Worm (Caenorhabditis elegans) whole organism, L3 larva: ENCODE results near the gene ptr-8.
"Not testable (repeated sequence)": the region's sequence is repeated elsewhere in the genome, so short reads cannot be mapped to it uniquely, and the experiment has no call there.

Experiments used
- ZK546.5 ChIP-seq: sonication (generic microtip); optimal IDR thresholded peaks from 2 replicates; lab custom pipeline; 2017; ENCODE audit warnings: missing biosample characterization, missing genetic modification characterization
- ceh-9 ChIP-seq: sonication (generic microtip); optimal IDR thresholded peaks from 2 replicates; lab custom pipeline; 2018; ENCODE audit warnings: missing biosample characterization, missing genetic modification characterization
- nhr-25 ChIP-seq: sonication (generic microtip); optimal IDR thresholded peaks from 2 replicates; lab custom pipeline; 2017; ENCODE audit warnings: missing biosample characterization, missing genetic modification characterization
- nhr-76 ChIP-seq: fragments of 150-350 bp; sonication (generic microtip); optimal IDR thresholded peaks from 5 replicates; lab custom pipeline; 2014; ENCODE audit warnings: missing biosample characterization, missing genetic modification characterization
- zag-1 ChIP-seq: fragments of 150-350 bp; optimal IDR thresholded peaks from 2 replicates; lab custom pipeline; 2014; ENCODE audit warnings: missing biosample characterization, missing genetic modification characterization

Gene ptr-8

DNA sequence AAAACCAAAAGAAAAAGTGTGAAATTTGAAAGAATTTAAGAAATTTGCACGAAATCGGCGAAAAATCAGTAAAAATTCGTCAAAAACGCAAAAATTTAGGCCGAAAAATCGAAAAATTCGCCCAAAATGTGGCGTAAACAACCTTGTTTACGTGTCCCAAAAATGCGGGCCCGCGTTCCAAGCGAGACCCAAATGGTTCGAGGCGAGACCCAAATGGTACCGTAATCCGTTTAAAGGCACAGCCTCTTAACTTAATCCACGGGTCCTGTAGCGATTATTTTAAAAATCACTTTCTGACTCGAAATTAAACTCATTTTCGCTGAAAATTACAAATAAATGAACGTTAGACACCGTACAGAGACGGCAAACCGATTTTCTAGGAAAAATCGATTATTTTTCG is 46.3 kb downstream of the ptr-8 start:
- TF ChIP-seq ZK546.5 (tag; lab: Kevin White, UChicago): no peak
- no peak for TF ChIP-seq nhr-25 (tag; lab: Kevin White, UChicago)
- TF ChIP-seq, all 47 proteins: peak for 0

DNA sequence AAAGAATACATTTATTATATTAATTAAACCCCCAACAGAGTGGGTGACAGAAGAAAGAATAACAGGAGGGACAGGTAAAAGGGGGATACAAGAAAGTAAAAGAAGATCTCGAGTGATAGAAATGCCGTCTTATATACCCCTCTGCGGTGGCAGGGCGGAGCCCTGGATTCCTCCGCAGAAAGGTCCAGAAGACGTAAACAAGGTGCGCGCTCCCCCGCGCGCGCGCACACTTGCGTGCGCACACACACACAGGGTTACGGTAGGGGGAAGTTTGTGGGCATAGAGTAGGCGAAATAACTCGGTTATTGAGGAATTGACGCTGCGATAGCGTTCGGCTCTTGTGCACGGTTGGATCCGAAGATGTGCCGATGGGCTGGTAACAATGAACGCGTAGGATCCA is 52.8 kb downstream of the ptr-8 start, which contains the start of gene R03D7.15:
TSS of gene R03D7.15 (plus strand) at position 299 of the 400 bp plus-strand sequence.
- not testable (repeated sequence) for TF ChIP-seq ceh-9, nhr-76, zag-1 (tag; lab: Kevin White, UChicago)
